Fruit fly (Drosophila melanogaster) whole organism, embryonic: ENCODE results near the gene CG13912.
A peak's percentile ranks its signal among the peaks of the same experiment; 100 is the strongest.

Experiments
- CG11093 ChIP-seq: fragments of 200-800 bp; sonication (Bioruptor generic); IDR thresholded peaks from 3 replicates; pipeline ENCODE4 v1.3.6; 2022; ENCODE audit warnings: missing biosample characterization, missing genetic modification characterization
- CoRest ChIP-seq: fragments of 200-800 bp; sonication (Bioruptor generic); optimal IDR thresholded peaks from 3 replicates; lab custom pipeline; 2018; ENCODE audit warnings: missing biosample characterization, mild to moderate bottlenecking, missing genetic modification characterization, moderate library complexity
- D19B ChIP-seq: fragments of 200-800 bp; sonication (Bioruptor generic); optimal IDR thresholded peaks from 2 replicates; lab custom pipeline; 2017; ENCODE audit warnings: missing biosample characterization, mild to moderate bottlenecking, missing genetic modification characterization
- Nf-YB ChIP-seq: fragments of 200-800 bp; sonication (Bioruptor generic); optimal IDR thresholded peaks from 3 replicates; lab custom pipeline; 2019; ENCODE audit warnings: missing biosample characterization, mild to moderate bottlenecking, missing genetic modification characterization, moderate library complexity
- cad ChIP-seq: fragments of >200 bp; optimal IDR thresholded peaks from 2 replicates; lab custom pipeline; 2017; ENCODE audit warnings: missing biosample characterization, missing genetic modification characterization
- da ChIP-seq: fragments of 200-800 bp; sonication (Bioruptor generic); optimal IDR thresholded peaks from 2 replicates; lab custom pipeline; 2016; ENCODE audit warnings: missing biosample characterization, missing genetic modification characterization
- eve ChIP-seq, 2 experiments: fragments of >200 bp; optimal IDR thresholded peaks; 2 replicates each; lab custom pipeline; 2017; ENCODE audit warnings: missing biosample characterization in 2 of 2, missing genetic modification characterization in 2 of 2
- prd ChIP-seq, 3 experiments: fragments of >200 bp in 2 of 3; fragments of 200-800 bp in 1 of 3; sonication (Bioruptor generic) in 1 of 3; optimal IDR thresholded peaks in 2 of 3; IDR thresholded peaks in 1 of 3; 2 replicates in 2 of 3; 3 replicates in 1 of 3; pipeline versions ENCODE4 v1.3.6 to Lab custom; 2017 to 2022; ENCODE audit warnings: missing biosample characterization in 1 of 3, missing genetic modification characterization in 1 of 3
- wdn ChIP-seq: fragments of 200-800 bp; sonication (Bioruptor generic); IDR thresholded peaks from 2 replicates; pipeline ENCODE4 v1.3.6; 2022; ENCODE audit warnings: missing biosample characterization, missing genetic modification characterization

- TF ChIP-seq Nf-YB (GFP tag; lab: Kevin White, UChicago) (peak; percentile 24), CG11093 (no peak), eve (GFP tag; optimal IDR thresholded peaks at IDR 0.05; lab: Kevin White, UChicago) (no peak), wdn (GFP tag; lab: Robert Waterston, UW) (no peak), D19B (GFP tag; lab: Kevin White, UChicago) (no peak), da (no peak), cad (GFP tag; lab: Kevin White, UChicago) (no peak), prd (optimal IDR thresholded peaks at IDR 0.05; lab: Kevin White, UChicago) (no peak), prd (GFP tag; IDR thresholded peaks at IDR 0.05; lab: Robert Waterston, UW) (no peak), CoRest (tag; lab: Kevin White, UChicago) (peak; percentile 10)
These were observed 3.9 kb downstream of the CG13912 start, which contains the start of gene Trhn for dm6 chr3L:1193123-1193844.
